Worm (Caenorhabditis elegans) whole organism, L1 larva: Measurements from ENCODE around the gene irld-63.

Experiments
- C04F5.9 ChIP-seq: sonication (generic microtip); optimal IDR thresholded peaks from 2 replicates; lab custom pipeline; 2016; ENCODE audit warnings: missing genetic modification characterization, missing compliant biosample characterization
- C16A3.4 ChIP-seq: fragments of 150-350 bp; optimal IDR thresholded peaks from 2 replicates; lab custom pipeline; 2014; ENCODE audit warnings: missing biosample characterization, missing genetic modification characterization
- C34B4.2 ChIP-seq: sonication (generic microtip); optimal IDR thresholded peaks from 2 replicates; lab custom pipeline; 2017; ENCODE audit warnings: mild to moderate bottlenecking, missing genetic modification characterization, missing compliant biosample characterization
- Y116A8C.19 ChIP-seq: sonication (generic microtip); optimal IDR thresholded peaks from 2 replicates; lab custom pipeline; 2016; ENCODE audit warnings: missing compliant biosample characterization, missing genetic modification characterization, borderline replicate concordance
- aha-1 ChIP-seq: fragments of 150-350 bp; optimal IDR thresholded peaks from 2 replicates; lab custom pipeline; 2014; ENCODE audit warnings: missing biosample characterization, missing genetic modification characterization
- alr-1 ChIP-seq: fragments of 200-800 bp; sonication (Bioruptor generic); optimal IDR thresholded peaks from 2 replicates; lab custom pipeline; 2018; ENCODE audit warnings: borderline replicate concordance, mild to moderate bottlenecking, missing genetic modification characterization, missing compliant biosample characterization
- aly-2 ChIP-seq: fragments of 150-350 bp; optimal IDR thresholded peaks from 2 replicates; lab custom pipeline; 2014; ENCODE audit warnings: missing biosample characterization, missing genetic modification characterization
- ceh-8 ChIP-seq: fragments of 200-800 bp; sonication (Bioruptor generic); optimal IDR thresholded peaks from 2 replicates; lab custom pipeline; 2018; ENCODE audit warnings: mild to moderate bottlenecking, missing genetic modification characterization, moderate library complexity, missing compliant biosample characterization
- ceh-90 ChIP-seq: sonication (generic microtip); optimal IDR thresholded peaks from 2 replicates; lab custom pipeline; 2016; ENCODE audit warnings: missing genetic modification characterization, missing compliant biosample characterization
- dpl-1 ChIP-seq, 3 experiments: fragments of 150-350 bp in 2 of 3; sonication (generic microtip) in 1 of 3; optimal IDR thresholded peaks; 2 replicates each; lab custom pipeline; 2014 to 2017; ENCODE audit warnings: missing biosample characterization in 3 of 3, missing genetic modification characterization in 3 of 3, missing genetic modification reagents in 3 of 3
- egl-13 ChIP-seq: sonication (generic microtip); optimal IDR thresholded peaks from 2 replicates; lab custom pipeline; 2016; ENCODE audit warnings: missing genotype, missing genetic modification reagents, missing genetic modification characterization, missing compliant biosample characterization
- egl-27 ChIP-seq, 2 experiments: fragments of 150-350 bp in 1 of 2; sonication (generic microtip); optimal IDR thresholded peaks; 3 replicates each; lab custom pipeline; 2017 to 2018; ENCODE audit warnings: missing biosample characterization in 2 of 2, missing genetic modification characterization in 2 of 2, missing genetic modification reagents in 2 of 2
- elt-2 ChIP-seq: sonication (generic microtip); optimal IDR thresholded peaks from 2 replicates; lab custom pipeline; 2016; ENCODE audit warnings: missing genetic modification characterization, mild to moderate bottlenecking, inconsistent platforms, missing compliant biosample characterization, missing genetic modification reagents
- elt-3 ChIP-seq, 6 experiments: fragments of 150-350 bp in 1 of 6; sonication (generic microtip); optimal IDR thresholded peaks; 2 replicates each; lab custom pipeline; 2017 to 2018; ENCODE audit warnings: missing biosample characterization in 6 of 6, missing genetic modification characterization in 6 of 6, inconsistent platforms in 1 of 6
- fkh-10 ChIP-seq: sonication (generic microtip); optimal IDR thresholded peaks from 2 replicates; lab custom pipeline; 2017; ENCODE audit warnings: missing biosample characterization, missing genetic modification reagents, missing genetic modification characterization
- fkh-4 ChIP-seq: sonication (generic microtip); optimal IDR thresholded peaks from 2 replicates; lab custom pipeline; 2016; ENCODE audit warnings: missing compliant biosample characterization, missing genetic modification characterization, borderline replicate concordance
- fos-1 ChIP-seq: fragments of 150-350 bp; optimal IDR thresholded peaks from 2 replicates; lab custom pipeline; 2014; ENCODE audit warnings: missing biosample characterization, missing genetic modification characterization
- hlh-17 ChIP-seq: fragments of 200-800 bp; sonication (Bioruptor generic); optimal IDR thresholded peaks from 2 replicates; lab custom pipeline; 2018; ENCODE audit warnings: missing genetic modification characterization, mild to moderate bottlenecking, missing compliant biosample characterization, moderate library complexity, borderline replicate concordance
- hpl-2 ChIP-seq: fragments of 150-350 bp; optimal IDR thresholded peaks from 2 replicates; lab custom pipeline; 2014; ENCODE audit warnings: missing biosample characterization, missing genetic modification reagents, missing genetic modification characterization
- irx-1 ChIP-seq: sonication (generic microtip); optimal IDR thresholded peaks from 2 replicates; lab custom pipeline; 2016; ENCODE audit warnings: missing genetic modification characterization, missing compliant biosample characterization
- isw-1 ChIP-seq: fragments of 200-800 bp; sonication (Bioruptor generic); IDR thresholded peaks from 2 replicates; pipeline ENCODE4 v1.3.6; 2022; ENCODE audit warnings: missing genetic modification characterization, missing compliant biosample characterization
- lin-13 ChIP-seq: fragments of 150-350 bp; optimal IDR thresholded peaks from 2 replicates; lab custom pipeline; 2014; ENCODE audit warnings: missing biosample characterization, missing genetic modification reagents, missing genetic modification characterization
- lin-14 ChIP-seq: fragments of 200-800 bp; sonication (Bioruptor generic); optimal IDR thresholded peaks from 2 replicates; lab custom pipeline; 2018; ENCODE audit warnings: mild to moderate bottlenecking, missing genetic modification characterization, moderate library complexity, missing compliant biosample characterization
- lin-39 ChIP-seq: fragments of 150-350 bp; optimal IDR thresholded peaks from 2 replicates; lab custom pipeline; 2014; ENCODE audit warnings: missing biosample characterization, missing genetic modification reagents, missing genetic modification characterization
- lir-3 ChIP-seq: sonication (generic microtip); optimal IDR thresholded peaks from 2 replicates; lab custom pipeline; 2016; ENCODE audit warnings: mild to moderate bottlenecking, missing genetic modification characterization, moderate library complexity, missing compliant biosample characterization; ENCODE audit not compliant: poor library complexity
- mdl-1 ChIP-seq, 2 experiments: fragments of 150-350 bp; optimal IDR thresholded peaks; 2 replicates each; lab custom pipeline; 2014 to 2017; ENCODE audit warnings: missing biosample characterization in 2 of 2, missing genetic modification characterization in 2 of 2, inconsistent platforms in 1 of 2
- mep-1 ChIP-seq: fragments of 150-350 bp; optimal IDR thresholded peaks from 2 replicates; lab custom pipeline; 2014; ENCODE audit warnings: missing biosample characterization, missing genetic modification characterization
- nhr-11 ChIP-seq: fragments of 150-350 bp; optimal IDR thresholded peaks from 2 replicates; lab custom pipeline; 2014; ENCODE audit warnings: missing biosample characterization, missing genetic modification characterization
- nhr-237 ChIP-seq: fragments of 150-350 bp; optimal IDR thresholded peaks from 2 replicates; lab custom pipeline; 2014; ENCODE audit warnings: missing biosample characterization, missing genetic modification characterization
- nhr-28 ChIP-seq: fragments of 150-350 bp; optimal IDR thresholded peaks from 2 replicates; lab custom pipeline; 2014; ENCODE audit warnings: missing biosample characterization, missing genetic modification characterization
- nhr-71 ChIP-seq: sonication (generic microtip); optimal IDR thresholded peaks from 2 replicates; lab custom pipeline; 2016; ENCODE audit warnings: mild to moderate bottlenecking, missing genetic modification characterization, moderate library complexity, missing compliant biosample characterization
- nhr-76 ChIP-seq: sonication (generic microtip); optimal IDR thresholded peaks from 2 replicates; lab custom pipeline; 2017; ENCODE audit warnings: missing biosample characterization, missing genetic modification characterization
- nhr-77 ChIP-seq: fragments of 150-350 bp; optimal IDR thresholded peaks from 2 replicates; lab custom pipeline; 2014; ENCODE audit warnings: missing biosample characterization, missing genetic modification characterization
- nhr-84 ChIP-seq: sonication (generic microtip); optimal IDR thresholded peaks from 2 replicates; lab custom pipeline; 2017; ENCODE audit warnings: missing biosample characterization, missing genetic modification characterization
- nhr-90 ChIP-seq: sonication (generic microtip); optimal IDR thresholded peaks from 2 replicates; lab custom pipeline; 2016; ENCODE audit warnings: mild to moderate bottlenecking, missing genetic modification characterization, missing compliant biosample characterization; ENCODE audit not compliant: poor library complexity
- pag-3 ChIP-seq: sonication (generic microtip); optimal IDR thresholded peaks from 2 replicates; lab custom pipeline; 2017; ENCODE audit warnings: missing genetic modification characterization, mild to moderate bottlenecking, missing compliant biosample characterization, antibody characterized with exemption, borderline replicate concordance; ENCODE audit not compliant: insufficient read depth
- pax-3 ChIP-seq: fragments of 200-800 bp; sonication (Bioruptor generic); optimal IDR thresholded peaks from 2 replicates; lab custom pipeline; 2018; ENCODE audit warnings: mild to moderate bottlenecking, missing genetic modification characterization, moderate library complexity, missing compliant biosample characterization
- pqm-1 ChIP-seq: sonication (generic microtip); optimal IDR thresholded peaks from 3 replicates; lab custom pipeline; 2017; ENCODE audit warnings: missing biosample characterization, missing genetic modification characterization
- snpc-4 ChIP-seq: fragments of 150-350 bp; optimal IDR thresholded peaks from 2 replicates; lab custom pipeline; 2014; ENCODE audit warnings: missing biosample characterization, missing genetic modification characterization
- sox-4 ChIP-seq: sonication (generic microtip); optimal IDR thresholded peaks from 2 replicates; lab custom pipeline; 2016; ENCODE audit warnings: missing genetic modification characterization, missing compliant biosample characterization
- swsn-7 ChIP-seq: sonication (generic microtip); optimal IDR thresholded peaks from 2 replicates; lab custom pipeline; 2016; ENCODE audit warnings: missing genetic modification characterization, missing compliant biosample characterization
- tbx-2 ChIP-seq: sonication (generic microtip); optimal IDR thresholded peaks from 2 replicates; lab custom pipeline; 2016; ENCODE audit warnings: missing genetic modification characterization, missing compliant biosample characterization
- unc-130 ChIP-seq: fragments of 150-350 bp; optimal IDR thresholded peaks from 2 replicates; lab custom pipeline; 2017; ENCODE audit warnings: missing biosample characterization, missing genetic modification characterization, inconsistent platforms
- unc-30 ChIP-seq: sonication (generic microtip); optimal IDR thresholded peaks from 2 replicates; lab custom pipeline; 2017; ENCODE audit warnings: missing biosample characterization, missing genetic modification characterization
- unc-86 ChIP-seq: sonication (generic microtip); optimal IDR thresholded peaks from 2 replicates; lab custom pipeline; 2016; ENCODE audit warnings: missing genetic modification characterization, missing compliant biosample characterization
- vab-15 ChIP-seq: sonication (generic microtip); optimal IDR thresholded peaks from 2 replicates; lab custom pipeline; 2017; ENCODE audit warnings: missing genotype, mild to moderate bottlenecking, missing genetic modification characterization, missing compliant biosample characterization
- xbp-1 ChIP-seq: sonication (generic microtip); optimal IDR thresholded peaks from 2 replicates; lab custom pipeline; 2016; ENCODE audit warnings: missing genetic modification characterization, missing compliant biosample characterization
- zag-1 ChIP-seq: fragments of 150-350 bp; optimal IDR thresholded peaks from 2 replicates; lab custom pipeline; 2014; ENCODE audit warnings: missing biosample characterization, missing genetic modification characterization
- zip-4 ChIP-seq: fragments of 200-800 bp; sonication (Bioruptor generic); optimal IDR thresholded peaks from 2 replicates; lab custom pipeline; 2018; ENCODE audit warnings: mild to moderate bottlenecking, missing genetic modification characterization, moderate library complexity, missing compliant biosample characterization
- ztf-4 ChIP-seq: fragments of 150-350 bp; optimal IDR thresholded peaks from 2 replicates; lab custom pipeline; 2014; ENCODE audit warnings: missing biosample characterization, missing genetic modification characterization

Gene irld-63

ce11 chrII:2920234-2920633 is 10.3 kb upstream of the irld-63 start:
- TF ChIP-seq nhr-237 (tag; lab: Kevin White, UChicago) (no peak), lin-14 (no peak), elt-3 (tag; optimal IDR thresholded peaks at IDR 0.05; lab: Kevin White, UChicago) (no peak), fkh-4 (tag; lab: Kevin White, UChicago) (no peak), mep-1 (tag; lab: Kevin White, UChicago) (no peak), lin-13 (no peak), elt-2 (tag; lab: Kevin White, UChicago) (no peak), tbx-2 (tag; lab: Kevin White, UChicago) (no peak), zip-4 (GFP tag; lab: Kevin White, UChicago) (no peak), unc-86 (tag; lab: Kevin White, UChicago) (no peak), pqm-1 (no peak), alr-1 (no peak), C04F5.9 (tag; lab: Kevin White, UChicago) (no peak), fos-1 (tag; lab: Kevin White, UChicago) (no peak), zag-1 (tag; lab: Kevin White, UChicago) (no peak), aly-2 (tag; lab: Kevin White, UChicago) (no peak), swsn-7 (tag; lab: Kevin White, UChicago) (no peak)

ce11 chrII:2920817-2921458 is 9.6 kb upstream of the irld-63 start:
- no peak for TF ChIP-seq unc-30
- TF ChIP-seq mep-1 (tag; lab: Kevin White, UChicago) = peak; percentile 72
- TF ChIP-seq irx-1 (tag; lab: Kevin White, UChicago) = peak; percentile 7
- TF ChIP-seq nhr-28 (tag; lab: Kevin White, UChicago) = no peak
- no peak for TF ChIP-seq vab-15 (tag; lab: Kevin White, UChicago)
- peak; percentile 39 to 86 for TF ChIP-seq mdl-1 (tag; optimal IDR thresholded peaks at IDR 0.05; lab: Kevin White, UChicago)
- TF ChIP-seq Y116A8C.19 = no peak
- peak; percentile 13 for TF ChIP-seq C04F5.9 (tag; lab: Kevin White, UChicago)
- TF ChIP-seq nhr-84 = no peak
- TF ChIP-seq egl-13 = no peak
- peak; percentile 32 for TF ChIP-seq isw-1
- TF ChIP-seq snpc-4 (tag; lab: Kevin White, UChicago) = peak; percentile 36
- no peak for TF ChIP-seq elt-3 (tag; optimal IDR thresholded peaks at IDR 0.05; lab: Kevin White, UChicago)
- no peak for TF ChIP-seq egl-27 (tag; optimal IDR thresholded peaks at IDR 0.05; lab: Kevin White, UChicago)
- TF ChIP-seq pax-3 (tag; lab: Kevin White, UChicago) = peak; percentile 54
- no peak for TF ChIP-seq lin-39
- no peak for TF ChIP-seq sox-4 (tag; lab: Kevin White, UChicago)
- no peak for TF ChIP-seq ceh-90 (tag; lab: Kevin White, UChicago)
- peak; percentile 85 for TF ChIP-seq lin-14
- TF ChIP-seq C34B4.2 (tag; lab: Kevin White, UChicago) = no peak
- no peak for TF ChIP-seq ztf-4
- peak; percentile 51 for TF ChIP-seq xbp-1 (tag; lab: Kevin White, UChicago)
- TF ChIP-seq C16A3.4 (tag; lab: Kevin White, UChicago) = no peak
- no peak for TF ChIP-seq lir-3 (tag; lab: Kevin White, UChicago)
- no peak for TF ChIP-seq nhr-76 (tag; lab: Kevin White, UChicago)
- no peak for TF ChIP-seq pag-3 (tag; lab: Kevin White, UChicago)
- no peak for TF ChIP-seq nhr-77 (tag; lab: Kevin White, UChicago)
- no peak for TF ChIP-seq hlh-17 (GFP tag; lab: Kevin White, UChicago)
- no peak for TF ChIP-seq aha-1 (tag; lab: Kevin White, UChicago)
- peak; percentile 24 for TF ChIP-seq nhr-11 (tag; lab: Kevin White, UChicago)
- peak; percentile 34 for TF ChIP-seq unc-86 (tag; lab: Kevin White, UChicago)
- no peak for TF ChIP-seq hpl-2
- TF ChIP-seq dpl-1 (GFP tag; optimal IDR thresholded peaks at IDR 0.05; lab: Kevin White, UChicago) = peak; percentile 22 to 52 (median 44)
- TF ChIP-seq fkh-10 (GFP tag; lab: Kevin White, UChicago) = no peak
- peak; percentile 21 for TF ChIP-seq nhr-90 (tag; lab: Kevin White, UChicago)
- TF ChIP-seq ceh-8 = no peak
- no peak for TF ChIP-seq unc-130 (tag; lab: Kevin White, UChicago)
- peak; percentile 79 for TF ChIP-seq nhr-71 (tag; lab: Kevin White, UChicago)
- TF ChIP-seq alr-1 = no peak
